Worm (Caenorhabditis elegans) whole organism, L4 larva: ENCODE data around the gene B0228.7.

Experiments
- F37D6.2 ChIP-seq: sonication (generic microtip); optimal IDR thresholded peaks from 2 replicates; lab custom pipeline; 2016; ENCODE audit warnings: mild to moderate bottlenecking, missing genetic modification characterization, missing compliant biosample characterization
- R02D3.7 ChIP-seq: fragments of 150-350 bp; sonication (generic microtip); optimal IDR thresholded peaks from 3 replicates; lab custom pipeline; 2014; ENCODE audit warnings: missing biosample characterization, missing genetic modification characterization
- aly-2 ChIP-seq: sonication (generic microtip); optimal IDR thresholded peaks from 2 replicates; lab custom pipeline; 2018; ENCODE audit warnings: missing biosample characterization, missing genetic modification characterization
- lin-39 ChIP-seq: fragments of 150-350 bp; optimal IDR thresholded peaks from 2 replicates; lab custom pipeline; 2014; ENCODE audit warnings: missing biosample characterization, missing genetic modification reagents, missing genetic modification characterization
- mdt-29 ChIP-seq: fragments of 200-800 bp; sonication (Bioruptor generic); IDR thresholded peaks from 2 replicates; pipeline ENCODE4 v1.3.6; 2022; ENCODE audit warnings: missing genetic modification reagents, missing genetic modification characterization, missing compliant biosample characterization
- nhr-77 ChIP-seq: fragments of 150-350 bp; optimal IDR thresholded peaks from 2 replicates; lab custom pipeline; 2014; ENCODE audit warnings: missing biosample characterization, missing genetic modification characterization

DNA sequence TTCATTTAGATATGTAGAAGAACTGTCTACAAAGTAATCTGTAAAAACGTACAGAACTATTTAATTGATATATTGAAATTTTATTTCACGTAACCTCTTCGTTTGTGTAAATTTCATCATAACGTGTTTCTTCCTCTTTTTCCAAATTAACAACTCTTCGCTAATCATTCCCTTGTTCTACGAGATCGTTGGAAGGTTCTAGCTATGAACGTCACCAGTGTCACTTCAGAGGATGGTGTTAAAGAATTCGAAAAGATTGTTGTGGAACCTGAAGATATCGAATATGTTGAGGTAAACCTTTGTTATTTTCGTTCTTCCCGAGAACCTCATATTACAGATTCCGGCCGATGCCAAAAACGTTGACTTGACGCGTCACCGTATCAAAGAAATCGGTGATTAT lies 13.6 kb upstream of the B0228.7 start, which contains the start of gene C06A8.6:
- TF ChIP-seq lin-39 (tag; lab: Kevin White, UChicago): no peak
- no peak for TF ChIP-seq mdt-29 (GFP tag; lab: Robert Waterston, UW)
- no peak for TF ChIP-seq aly-2 (tag; lab: Kevin White, UChicago)
- TF ChIP-seq R02D3.7 (tag; lab: Kevin White, UChicago): no peak
- no peak for TF ChIP-seq F37D6.2 (tag; lab: Kevin White, UChicago)
- no peak for TF ChIP-seq nhr-77 (tag; lab: Kevin White, UChicago)
